Worm (Caenorhabditis elegans) whole organism, midembryonic: ENCODE results near the gene mod-1.

ENCODE experiments used
- T22C8.4 ChIP-seq: fragments of 200-800 bp; sonication (Bioruptor generic); IDR thresholded peaks from 2 replicates; pipeline ENCODE4 v1.3.6; 2022; ENCODE audit warnings: missing genetic modification characterization, missing compliant biosample characterization
- flt-1 ChIP-seq: fragments of 200-800 bp; sonication (Bioruptor generic); IDR thresholded peaks from 2 replicates; pipeline ENCODE4 v1.3.6; 2022; ENCODE audit warnings: missing genetic modification characterization, missing compliant biosample characterization
- med-1 ChIP-seq: sonication (generic microtip); optimal IDR thresholded peaks from 2 replicates; lab custom pipeline; 2017; ENCODE audit warnings: missing genetic modification characterization, mild to moderate bottlenecking, missing compliant biosample characterization, antibody characterized with exemption, missing genetic modification reagents; ENCODE audit not compliant: insufficient read depth
- tab-1 ChIP-seq: fragments of 200-800 bp; sonication (Bioruptor generic); IDR thresholded peaks from 2 replicates; pipeline ENCODE4 v1.3.6; 2022; ENCODE audit warnings: missing genetic modification characterization, missing compliant biosample characterization

ce11 chrV:8942437-8942978 is 28.7 kb upstream of the mod-1 start:
- TF ChIP-seq tab-1 (GFP tag; lab: Robert Waterston, UW): no peak
- TF ChIP-seq flt-1 (GFP tag; lab: Robert Waterston, UW): no peak
- no peak for TF ChIP-seq T22C8.4 (GFP tag; lab: Robert Waterston, UW)
- TF ChIP-seq med-1: no peak
